Fruit fly (Drosophila melanogaster): ENCODE measurements around the gene CG31909.

Gene CG31909

DNA sequence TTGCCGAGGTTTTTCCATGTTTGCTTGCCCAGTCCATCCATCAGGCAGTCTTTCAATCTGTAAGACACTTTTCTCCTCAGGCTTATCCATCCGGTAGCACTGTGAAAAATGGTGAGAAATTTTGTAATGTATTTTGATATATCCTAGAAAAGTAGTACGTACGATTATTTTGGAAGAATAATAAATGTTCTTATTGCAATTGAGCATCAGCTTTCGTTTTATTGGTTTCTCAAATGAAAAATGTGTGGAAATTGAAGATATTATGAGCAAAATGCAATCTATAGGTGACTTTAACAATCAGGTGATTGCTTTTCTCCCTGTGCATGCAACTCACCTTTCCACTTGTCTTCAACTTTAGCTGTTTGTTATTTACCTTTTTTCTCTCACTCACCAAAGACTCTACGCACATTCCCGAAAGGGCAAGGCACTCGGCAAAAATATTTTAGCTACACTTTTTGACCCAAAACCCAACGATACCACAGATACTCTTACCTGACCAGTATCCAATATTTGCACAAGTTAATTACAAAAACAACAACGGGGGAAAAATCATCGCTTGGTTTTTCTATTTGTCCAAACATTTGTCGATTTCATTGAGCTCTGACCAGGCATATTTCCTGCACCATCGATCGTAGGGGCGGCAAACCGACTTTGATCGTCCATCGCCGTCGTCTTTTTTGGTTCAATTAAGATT is 20.4 kb downstream of the CG31909 start:
- TF ChIP-seq Hr4 (GFP tag; optimal IDR thresholded peaks at IDR 0.05) (peak; percentile 45), CG9139 (GFP tag; optimal IDR thresholded peaks at IDR 0.05) (no peak), CG11762 (GFP tag; optimal IDR thresholded peaks at IDR 0.05; ENCODE audit: insufficient read depth) (peak; percentile 5), Eip78C (GFP tag) (peak; percentile 75), CG32006 (GFP tag; optimal IDR thresholded peaks at IDR 0.05) (peak; percentile 62), fkh (GFP tag; optimal IDR thresholded peaks at IDR 0.05) (peak; percentile 17), CG10631 (GFP tag; optimal IDR thresholded peaks at IDR 0.05) (no peak), CG8119 (GFP tag; IDR thresholded peaks at IDR 0.05) (peak; percentile 25; the same call in 1 of the 3 replicates), Blimp-1 (GFP tag; optimal IDR thresholded peaks at IDR 0.05) (no peak), CG7368 (GFP tag; optimal IDR thresholded peaks at IDR 0.05) (no peak), CG6163 (GFP tag; IDR thresholded peaks at IDR 0.05) (no peak), lz (GFP tag; optimal IDR thresholded peaks at IDR 0.05) (no peak), CG6276 (GFP tag; optimal IDR thresholded peaks at IDR 0.05) (peak; percentile 13), CG4318 (GFP tag; optimal IDR thresholded peaks at IDR 0.05) (peak; percentile 45), salr (GFP tag; optimal IDR thresholded peaks at IDR 0.05) (no peak)

DNA sequence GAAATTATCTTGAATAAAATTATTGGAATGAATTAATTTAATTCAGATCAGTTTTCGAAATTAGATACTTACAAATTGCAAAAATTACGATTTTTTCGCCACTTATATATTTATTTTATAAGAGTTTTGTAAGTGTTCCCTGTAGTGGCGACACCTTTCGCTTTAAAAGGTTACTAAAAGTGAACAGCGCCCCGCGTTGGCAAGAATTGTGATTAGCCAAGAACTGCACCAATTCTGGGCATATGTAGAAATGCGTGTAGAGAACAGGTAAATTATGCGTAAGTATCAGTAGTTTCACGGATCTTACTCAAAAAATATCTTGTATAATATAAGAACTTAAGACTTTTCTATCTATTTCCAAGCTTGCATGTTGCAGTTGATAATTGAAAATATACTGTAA is 24.1 kb downstream of the CG31909 start:
- peak; percentile 6 for TF ChIP-seq OdsH (GFP tag; optimal IDR thresholded peaks at IDR 0.05)
- no peak for TF ChIP-seq CG8119 (GFP tag; IDR thresholded peaks at IDR 0.05)
- peak; percentile 56 for TF ChIP-seq Eip78C (GFP tag)
- TF ChIP-seq Hr39 (GFP tag; optimal IDR thresholded peaks at IDR 0.05): peak; percentile 70
- no peak for TF ChIP-seq CG11762 (GFP tag; optimal IDR thresholded peaks at IDR 0.05; ENCODE audit: insufficient read depth)
- no peak for TF ChIP-seq vri (GFP tag; optimal IDR thresholded peaks at IDR 0.05)
- no peak for TF ChIP-seq CG1621 (tag; optimal IDR thresholded peaks at IDR 0.05)
- TF ChIP-seq Sox15 (GFP tag; optimal IDR thresholded peaks at IDR 0.05): peak; percentile 1
- TF ChIP-seq CG31627 (GFP tag; optimal IDR thresholded peaks at IDR 0.05): peak; percentile 76
- TF ChIP-seq esn (GFP tag; optimal IDR thresholded peaks at IDR 0.05): peak; percentile 51
- peak; percentile 20 for TF ChIP-seq CG3919 (GFP tag; optimal IDR thresholded peaks at IDR 0.05)
- no peak for TF ChIP-seq CG34406 (GFP tag; optimal IDR thresholded peaks at IDR 0.05)
- peak; percentile 32 for TF ChIP-seq CG3032 (tag; optimal IDR thresholded peaks at IDR 0.05)
- peak in 1 of 2 experiments; percentile 34 for TF ChIP-seq salr (GFP tag; optimal IDR thresholded peaks at IDR 0.05)
- peak; percentile 26 for TF ChIP-seq fkh (GFP tag; optimal IDR thresholded peaks at IDR 0.05)
- peak; percentile 29 for TF ChIP-seq pdm3 (GFP tag; optimal IDR thresholded peaks at IDR 0.05)
- peak; percentile 46 for TF ChIP-seq CG11902 (GFP tag; optimal IDR thresholded peaks at IDR 0.05)
- peak; percentile 36 for TF ChIP-seq topi (GFP tag; optimal IDR thresholded peaks at IDR 0.05)
- TF ChIP-seq Smox (GFP tag; optimal IDR thresholded peaks at IDR 0.05): peak; percentile 11
- TF ChIP-seq cyc (GFP tag; optimal IDR thresholded peaks at IDR 0.05): peak; percentile 59
- TF ChIP-seq Sox14 (GFP tag; optimal IDR thresholded peaks at IDR 0.05): peak; percentile 46
- peak; percentile 29 for TF ChIP-seq Met (GFP tag; optimal IDR thresholded peaks at IDR 0.05)
- peak; percentile 47 for TF ChIP-seq acj6 (GFP tag; optimal IDR thresholded peaks at IDR 0.05)
- peak; percentile 56 for TF ChIP-seq lz (GFP tag; optimal IDR thresholded peaks at IDR 0.05)

DNA sequence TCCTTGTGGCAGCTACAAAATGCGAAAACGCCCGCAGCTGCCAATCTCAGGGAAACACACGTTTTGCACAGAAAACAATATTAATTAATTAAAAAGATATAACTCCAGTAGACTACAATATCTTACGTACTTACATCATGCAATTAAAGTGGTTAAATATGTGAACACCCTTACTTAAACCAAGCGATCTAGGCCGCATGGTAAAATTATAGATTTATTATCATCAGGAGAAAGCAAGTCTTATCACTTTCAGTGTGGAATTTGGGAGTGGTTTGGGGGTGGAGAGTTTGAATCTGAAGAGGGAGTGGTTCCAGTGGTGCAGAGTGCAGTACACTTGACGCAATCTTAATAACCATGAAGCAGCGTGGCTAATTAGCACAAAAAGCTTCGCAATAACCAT is 24.8 kb downstream of the CG31909 start:
- TF ChIP-seq CG6808 (GFP tag; optimal IDR thresholded peaks at IDR 0.05) (no peak), Met (GFP tag; optimal IDR thresholded peaks at IDR 0.05) (peak; percentile 32), Lpt (GFP tag; optimal IDR thresholded peaks at IDR 0.05) (no peak), CG3032 (tag; optimal IDR thresholded peaks at IDR 0.05) (peak; percentile 7), Ets96B (tag; optimal IDR thresholded peaks at IDR 0.05) (peak; percentile 16), CG10669 (GFP tag; optimal IDR thresholded peaks at IDR 0.05) (peak; percentile 19), fd59A (GFP tag; optimal IDR thresholded peaks at IDR 0.05) (no peak), fkh (GFP tag; optimal IDR thresholded peaks at IDR 0.05) (no peak), Eip78C (GFP tag) (peak; percentile 40), CG11294 (GFP tag; IDR thresholded peaks at IDR 0.05) (no peak), Hr39 (GFP tag; optimal IDR thresholded peaks at IDR 0.05) (peak; percentile 2), svp (GFP tag) (peak; percentile 51), CG1621 (tag; optimal IDR thresholded peaks at IDR 0.05) (no peak)
